Worm (Caenorhabditis elegans): Measurements from ENCODE around the gene nhr-27.
A peak's percentile ranks its signal among the peaks of the same experiment; 100 is the strongest.

Gene nhr-27

ce11 chrX:12663114-12663513, 145.0 kb downstream of the nhr-27 start:
- no peak for TF ChIP-seq D2030.7 (GFP tag; IDR thresholded peaks at IDR 0.05)
- TF ChIP-seq pbrm-1 (GFP tag; IDR thresholded peaks at IDR 0.05) = no peak
- peak; percentile 8 for TF ChIP-seq lin-54 (GFP tag; optimal IDR thresholded peaks at IDR 0.05)
- TF ChIP-seq mel-28 (tag; optimal IDR thresholded peaks at IDR 0.05; ENCODE audit: borderline replicate concordance) = no peak
- TF ChIP-seq attf-3 (GFP tag; conservative IDR thresholded peaks at IDR 0.05) = no peak
- no peak for TF ChIP-seq aptf-2 (GFP tag; conservative IDR thresholded peaks at IDR 0.05)
- 0 out of 2 replicates have a peak, but pooled peaks have one; percentile 9 for TF ChIP-seq bed-1 (GFP tag; IDR thresholded peaks at IDR 0.05)

- TF ChIP-seq let-607 (tag; optimal IDR thresholded peaks at IDR 0.05) = peak; percentile 44
- peak; percentile 72; the same call in 1 of the 2 replicates for TF ChIP-seq attf-6 (GFP tag; IDR thresholded peaks at IDR 0.05)
- peak; percentile 80 for TF ChIP-seq nfyb-1 (GFP tag; IDR thresholded peaks at IDR 0.05)
- TF ChIP-seq nhr-120 (GFP tag; IDR thresholded peaks at IDR 0.05) = no peak
- peak; percentile 96 for TF ChIP-seq B0261.1 (tag; optimal IDR thresholded peaks at IDR 0.05)
- TF ChIP-seq gei-17 (GFP tag; optimal IDR thresholded peaks at IDR 0.05) = peak; percentile 69
- no peak for TF ChIP-seq lag-1 (GFP tag; IDR thresholded peaks at IDR 0.05)
- TF ChIP-seq snpc-4 (GFP tag; optimal IDR thresholded peaks at IDR 0.05) = peak; percentile 71
- peak in 3 of 4 experiments; percentile 53 to 80 (median 70) for TF ChIP-seq snpc-4 (tag; optimal IDR thresholded peaks at IDR 0.05)
- no peak for TF ChIP-seq mel-28 (tag; optimal IDR thresholded peaks at IDR 0.05; ENCODE audit: borderline replicate concordance)
- peak; percentile 80 for TF ChIP-seq T26A5.8 (tag; optimal IDR thresholded peaks at IDR 0.05)
- peak; percentile 56; the same call in 1 of the 2 replicates for TF ChIP-seq B0019.2 (GFP tag; conservative IDR thresholded peaks at IDR 0.05)
- TF ChIP-seq sdz-38 (tag; optimal IDR thresholded peaks at IDR 0.05) = no peak
- TF ChIP-seq snpc-1.3 (tag; optimal IDR thresholded peaks at IDR 0.05; ENCODE audit: insufficient read depth) = peak; percentile 66
- TF ChIP-seq lin-35 (GFP tag; optimal IDR thresholded peaks at IDR 0.05) = peak in 1 of 3 experiments; percentile 63
- no peak for TF ChIP-seq pha-4 (tag; optimal IDR thresholded peaks at IDR 0.05)
- peak; percentile 70 for TF ChIP-seq rcor-1 (GFP tag; IDR thresholded peaks at IDR 0.05)
- no peak for TF ChIP-seq aptf-2 (GFP tag; conservative IDR thresholded peaks at IDR 0.05)
- TF ChIP-seq ets-4 (GFP tag; optimal IDR thresholded peaks at IDR 0.05) = peak; percentile 27
- TF ChIP-seq snpc-3.4 (tag; optimal IDR thresholded peaks at IDR 0.05) = peak; percentile 79
- peak; percentile 71 for TF ChIP-seq madf-10 (tag; optimal IDR thresholded peaks at IDR 0.05)
- peak; percentile 69; the same call in 1 of the 2 replicates for TF ChIP-seq hmg-20 (GFP tag; IDR thresholded peaks at IDR 0.05)
- TF ChIP-seq egl-44 (GFP tag; IDR thresholded peaks at IDR 0.05) = no peak
- peak; percentile 41 for TF ChIP-seq attf-5 (GFP tag; optimal IDR thresholded peaks at IDR 0.05)
- peak; percentile 75 for TF ChIP-seq ztf-26 (tag; optimal IDR thresholded peaks at IDR 0.05)
- TF ChIP-seq tbx-9 (tag; optimal IDR thresholded peaks at IDR 0.05; ENCODE audit: borderline replicate concordance) = no peak
- TF ChIP-seq ztf-6 (GFP tag; IDR thresholded peaks at IDR 0.05) = no peak
- peak; percentile 85 for TF ChIP-seq pbrm-1 (GFP tag; IDR thresholded peaks at IDR 0.05)
- TF ChIP-seq ceh-91 (GFP tag; IDR thresholded peaks at IDR 0.05) = no peak
- TF ChIP-seq madf-8 (GFP tag; conservative IDR thresholded peaks at IDR 0.05) = no peak; the same call in 1 of the 2 replicates
- 0 out of 2 replicates have a peak, but pooled peaks have one; percentile 13 for TF ChIP-seq let-526 (GFP tag; IDR thresholded peaks at IDR 0.05)
- no peak for TF ChIP-seq nfya-1 (tag; optimal IDR thresholded peaks at IDR 0.05; ENCODE audit: borderline replicate concordance, insufficient read depth)
- no peak for TF ChIP-seq egrh-3 (GFP tag; IDR thresholded peaks at IDR 0.05)
- TF ChIP-seq lin-26 (GFP tag; IDR thresholded peaks at IDR 0.05) = peak; percentile 83
- TF ChIP-seq F10E7.11 (tag; optimal IDR thresholded peaks at IDR 0.05) = peak; percentile 23
- peak; percentile 76 for TF ChIP-seq lin-40 (tag; optimal IDR thresholded peaks at IDR 0.05)
- TF ChIP-seq F22D6.2 (tag; optimal IDR thresholded peaks at IDR 0.05) = peak; percentile 37
- TF ChIP-seq ceh-27 (GFP tag; optimal IDR thresholded peaks at IDR 0.05) = peak; percentile 76
- TF ChIP-seq dox-1 (GFP tag; IDR thresholded peaks at IDR 0.05) = peak; percentile 84
- TF ChIP-seq mes-4 (tag; optimal IDR thresholded peaks at IDR 0.05) = peak; percentile 86
- TF ChIP-seq Y79H2A.3 (GFP tag; conservative IDR thresholded peaks at IDR 0.05) = no peak
- TF ChIP-seq mxl-1 (tag; optimal IDR thresholded peaks at IDR 0.05) = peak; percentile 79
These were observed 147.0 kb downstream of the nhr-27 start for ce11 chrX:12661091-12661526.

Measured in whole organism, young adult.